Fruit fly (Drosophila melanogaster) whole organism, embryonic: ENCODE results near the gene CG45072.

Experiments
- CG2712 ChIP-seq: fragments of 200-800 bp; optimal IDR thresholded peaks from 3 replicates; lab custom pipeline; 2019; ENCODE audit warnings: missing biosample characterization, mild to moderate bottlenecking, missing genetic modification characterization, moderate library complexity
- CG2875 ChIP-seq: fragments of 200-800 bp; sonication (Bioruptor generic); optimal IDR thresholded peaks from 2 replicates; lab custom pipeline; 2017; ENCODE audit warnings: missing biosample characterization, mild to moderate bottlenecking, missing genetic modification characterization, missing genetic modification reagents
- Doc3 ChIP-seq: fragments of 200-800 bp; sonication (Bioruptor generic); IDR thresholded peaks from 3 replicates; pipeline ENCODE4 v1.3.6; 2022; ENCODE audit warnings: missing biosample characterization, missing genetic modification characterization; ENCODE audit not compliant: partially characterized antibody
- HHEX ChIP-seq: fragments of 200-800 bp; sonication (Bioruptor generic); optimal IDR thresholded peaks from 3 replicates; lab custom pipeline; 2017; ENCODE audit warnings: missing biosample characterization, mild to moderate bottlenecking, missing genetic modification characterization, missing genetic modification reagents
- ind ChIP-seq: fragments of 200-800 bp; sonication (Bioruptor generic); optimal IDR thresholded peaks from 3 replicates; lab custom pipeline; 2016; ENCODE audit warnings: missing biosample characterization, missing genetic modification characterization

DNA sequence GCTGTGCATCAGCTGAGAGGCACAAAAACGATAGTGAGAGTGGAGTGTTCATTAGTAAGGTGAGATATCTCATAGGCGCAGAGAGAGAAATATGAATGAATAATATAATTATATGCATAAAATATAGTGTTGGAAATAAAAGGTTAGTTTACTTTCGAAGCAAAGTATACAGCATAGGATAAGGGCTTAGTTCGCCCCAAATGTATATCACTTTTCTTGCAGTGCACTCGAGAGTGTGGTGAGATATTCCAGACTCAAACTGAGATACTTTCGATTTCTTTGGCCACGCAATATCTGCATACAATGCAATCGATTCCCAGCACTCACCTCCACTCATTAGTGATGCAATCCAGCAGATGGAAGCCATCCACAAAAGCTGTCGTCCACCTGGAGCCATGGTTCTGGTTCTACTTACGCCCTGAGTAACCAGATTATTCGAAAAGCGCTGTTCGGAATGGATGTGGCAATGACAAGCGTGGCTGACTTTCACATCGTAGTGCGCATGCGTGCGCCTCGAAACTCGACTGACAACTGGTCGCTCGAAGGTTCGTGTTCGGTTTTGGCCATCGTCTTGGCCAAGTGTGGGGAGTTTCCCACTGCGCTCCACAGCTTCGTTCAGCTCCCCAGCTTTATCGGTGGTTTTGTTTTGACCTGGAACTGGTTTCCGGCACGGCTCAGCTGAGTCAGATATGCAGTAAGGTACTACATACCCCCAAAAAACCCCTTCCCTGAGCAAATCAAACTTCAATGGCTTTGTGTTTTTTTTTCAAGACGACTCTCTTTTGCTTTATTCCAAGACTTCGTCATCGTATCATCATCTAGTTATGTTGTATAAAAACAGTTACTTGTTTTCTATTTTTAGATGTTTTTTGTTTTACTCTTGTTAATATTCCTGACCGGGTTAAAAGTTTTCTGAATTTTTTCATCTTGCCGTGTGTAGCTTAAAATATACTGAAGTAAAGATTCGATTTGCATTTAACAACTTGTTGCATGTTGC, 47.9 kb upstream of the CG45072 start, which contains the start of gene Rsod:
- TF ChIP-seq ind (GFP tag; lab: Kevin White, UChicago), result peak; percentile 31
- TF ChIP-seq CG2712 (tag; lab: Kevin White, UChicago), result peak; percentile 70
- no peak for TF ChIP-seq Doc3 (GFP tag; lab: Robert Waterston, UW)
- peak; percentile 60 for TF ChIP-seq CG2875
- TF ChIP-seq HHEX, result peak; percentile 38
